Worm (Caenorhabditis elegans) whole organism, midembryonic: ENCODE results near the gene F55C12.4.

Source experiments
- T22C8.4 ChIP-seq: fragments of 200-800 bp; sonication (Bioruptor generic); IDR thresholded peaks from 2 replicates; pipeline ENCODE4 v1.3.6; 2022; ENCODE audit warnings: missing genetic modification characterization, missing compliant biosample characterization
- cog-1 ChIP-seq: sonication (generic microtip); optimal IDR thresholded peaks from 2 replicates; lab custom pipeline; 2016; ENCODE audit warnings: missing genetic modification characterization, missing compliant biosample characterization
- flt-1 ChIP-seq: fragments of 200-800 bp; sonication (Bioruptor generic); IDR thresholded peaks from 2 replicates; pipeline ENCODE4 v1.3.6; 2022; ENCODE audit warnings: missing genetic modification characterization, missing compliant biosample characterization
- klf-2 ChIP-seq: fragments of 200-800 bp; sonication (Bioruptor generic); conservative IDR thresholded peaks from 2 replicates; pipeline ENCODE4 v1.3.6; 2022; ENCODE audit warnings: missing genetic modification reagents, missing genetic modification characterization, missing compliant biosample characterization
- med-1 ChIP-seq: sonication (generic microtip); optimal IDR thresholded peaks from 2 replicates; lab custom pipeline; 2017; ENCODE audit warnings: missing genetic modification characterization, mild to moderate bottlenecking, missing compliant biosample characterization, antibody characterized with exemption, missing genetic modification reagents; ENCODE audit not compliant: insufficient read depth
- ref-1 ChIP-seq: fragments of 200-800 bp; sonication (Bioruptor generic); conservative IDR thresholded peaks from 2 replicates; pipeline ENCODE4 v1.3.6; 2022; ENCODE audit warnings: missing genetic modification reagents, missing genetic modification characterization, missing compliant biosample characterization
- tab-1 ChIP-seq: fragments of 200-800 bp; sonication (Bioruptor generic); IDR thresholded peaks from 2 replicates; pipeline ENCODE4 v1.3.6; 2022; ENCODE audit warnings: missing genetic modification characterization, missing compliant biosample characterization
- ztf-23 ChIP-seq: fragments of 200-800 bp; sonication (Bioruptor generic); IDR thresholded peaks from 2 replicates; pipeline ENCODE4 v1.3.6; 2022; ENCODE audit warnings: missing genetic modification reagents, missing genetic modification characterization, missing compliant biosample characterization
- ztf-29 ChIP-seq: fragments of 200-800 bp; sonication (Bioruptor generic); IDR thresholded peaks from 2 replicates; pipeline ENCODE4 v1.3.6; 2022; ENCODE audit warnings: missing genetic modification reagents, missing genetic modification characterization, missing compliant biosample characterization

Gene F55C12.4

ce11 chrII:5845441-5845840, 12.8 kb downstream of the F55C12.4 start, which contains the start of the genes ZK1248.17 and H41C03.3:
ZK1248.17 (minus strand) TSS chrII:5845541.
H41C03.3 (plus strand) TSS chrII:5845777.
- TF ChIP-seq flt-1 (GFP tag; lab: Robert Waterston, UW) (no peak), ztf-23 (no peak), T22C8.4 (GFP tag; lab: Robert Waterston, UW) (no peak), klf-2 (no peak), cog-1 (tag; lab: Kevin White, UChicago) (no peak), ztf-29 (GFP tag; lab: Robert Waterston, UW) (no peak), tab-1 (no peak), ref-1 (no peak), med-1 (GFP tag; lab: Kevin White, UChicago) (no peak)

DNA sequence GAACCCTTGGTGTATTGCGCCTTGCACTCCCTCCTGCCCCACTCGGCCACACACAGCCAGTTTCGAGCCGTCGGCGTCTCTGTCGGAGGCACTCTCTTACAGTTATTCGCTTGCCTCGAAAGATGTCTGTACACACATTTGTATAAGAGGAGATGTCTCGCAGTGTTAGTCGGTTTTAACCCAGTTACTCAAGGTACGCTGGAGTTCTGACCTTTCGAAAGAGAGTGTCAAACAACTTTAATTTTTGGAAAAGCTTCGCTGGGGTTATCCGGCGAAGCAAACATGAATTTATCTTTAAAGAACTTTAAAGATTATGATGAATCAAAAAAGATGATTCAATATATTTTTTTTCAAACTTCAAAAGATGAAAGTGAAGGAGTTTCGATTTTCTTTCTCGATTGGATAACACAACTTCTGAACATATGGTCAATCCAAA, 13.5 kb downstream of the F55C12.4 start:
- TF ChIP-seq ztf-23 (peak; percentile 90), T22C8.4 (GFP tag; lab: Robert Waterston, UW) (peak; percentile 74; the same call in 1 of the 2 replicates), tab-1 (peak; percentile 61; the same call in 1 of the 2 replicates), ref-1 (no peak), flt-1 (GFP tag; lab: Robert Waterston, UW) (peak; percentile 90), med-1 (GFP tag; lab: Kevin White, UChicago) (peak; percentile 34), ztf-29 (GFP tag; lab: Robert Waterston, UW) (peak; percentile 83), klf-2 (peak; percentile 53; the same call in 1 of the 2 replicates), cog-1 (tag; lab: Kevin White, UChicago) (peak; percentile 99)

- TF ChIP-seq flt-1 (GFP tag; lab: Robert Waterston, UW) = no peak
- no peak for TF ChIP-seq cog-1 (tag; lab: Kevin White, UChicago)
- TF ChIP-seq ref-1 = no peak
- no peak for TF ChIP-seq T22C8.4 (GFP tag; lab: Robert Waterston, UW)
- no peak for TF ChIP-seq ztf-29 (GFP tag; lab: Robert Waterston, UW)
- TF ChIP-seq ztf-23 = no peak
- TF ChIP-seq med-1 (GFP tag; lab: Kevin White, UChicago) = no peak
Measured at ce11 chrII:5841866-5842265, 16.4 kb downstream of the F55C12.4 start, which contains the start of gene nep-25. nep-25 (plus strand) TSS chrII:5842240.

DNA sequence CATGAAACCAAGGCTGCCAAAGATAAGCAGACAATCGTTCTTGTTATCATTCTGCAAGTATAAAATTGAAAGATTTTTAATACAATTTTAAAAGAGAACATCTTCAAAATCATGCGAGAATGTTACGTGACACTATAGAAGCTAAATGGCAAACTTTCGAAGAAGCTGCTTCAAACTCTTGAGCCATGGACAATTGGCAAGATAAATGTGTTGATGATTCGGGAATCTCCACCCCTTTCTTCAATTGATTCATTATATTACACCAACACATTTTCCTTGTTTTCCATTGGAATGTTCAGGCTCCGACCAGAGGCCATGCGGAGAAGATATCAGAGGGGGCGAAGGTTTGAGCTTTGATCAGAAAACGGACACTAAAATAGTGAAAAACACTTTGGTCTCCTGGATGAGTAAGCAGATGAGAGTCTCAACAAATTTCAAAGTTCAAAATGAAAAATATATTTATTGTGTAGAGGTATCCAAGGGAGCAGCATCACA, 17.1 kb downstream of the F55C12.4 start, which contains the start of gene lec-5:
Gene lec-5 (minus strand): TSS at position 51 of the 495 bp plus-strand sequence.
- TF ChIP-seq ref-1 (no peak), tab-1 (no peak), cog-1 (tag; lab: Kevin White, UChicago) (no peak)

ce11 chrII:5839227-5839626, 19.0 kb downstream of the F55C12.4 start, which contains the start of gene ZK1248.19:
ZK1248.19 (minus strand) TSS chrII:5839414.
- TF ChIP-seq T22C8.4 (GFP tag; lab: Robert Waterston, UW) (no peak), ztf-23 (no peak), cog-1 (tag; lab: Kevin White, UChicago) (no peak), klf-2 (no peak), ref-1 (no peak)

ce11 chrII:5838453-5838852, 19.8 kb downstream of the F55C12.4 start, which contains the start of gene ZK1248.15:
ZK1248.15 (minus strand) TSS chrII:5838553.
- no peak for TF ChIP-seq ztf-23
- no peak for TF ChIP-seq cog-1 (tag; lab: Kevin White, UChicago)
- no peak for TF ChIP-seq ztf-29 (GFP tag; lab: Robert Waterston, UW)
- no peak for TF ChIP-seq T22C8.4 (GFP tag; lab: Robert Waterston, UW)
- TF ChIP-seq klf-2 = no peak
- no peak for TF ChIP-seq tab-1
- TF ChIP-seq med-1 (GFP tag; lab: Kevin White, UChicago) = no peak

ce11 chrII:5836153-5836719, 22.0 kb downstream of the F55C12.4 start, which contains the start of gene fzo-1:
fzo-1 (minus strand) TSS chrII:5836203.
- TF ChIP-seq cog-1 (tag; lab: Kevin White, UChicago) (peak; percentile 83), klf-2 (0 out of 2 replicates have a peak, but pooled peaks have one; percentile 14), ztf-23 (peak; percentile 79; the same call in 1 of the 2 replicates), flt-1 (GFP tag; lab: Robert Waterston, UW) (no peak), tab-1 (no peak), ztf-29 (GFP tag; lab: Robert Waterston, UW) (no peak), ref-1 (no peak), T22C8.4 (GFP tag; lab: Robert Waterston, UW) (no peak), med-1 (GFP tag; lab: Kevin White, UChicago) (no peak)

DNA sequence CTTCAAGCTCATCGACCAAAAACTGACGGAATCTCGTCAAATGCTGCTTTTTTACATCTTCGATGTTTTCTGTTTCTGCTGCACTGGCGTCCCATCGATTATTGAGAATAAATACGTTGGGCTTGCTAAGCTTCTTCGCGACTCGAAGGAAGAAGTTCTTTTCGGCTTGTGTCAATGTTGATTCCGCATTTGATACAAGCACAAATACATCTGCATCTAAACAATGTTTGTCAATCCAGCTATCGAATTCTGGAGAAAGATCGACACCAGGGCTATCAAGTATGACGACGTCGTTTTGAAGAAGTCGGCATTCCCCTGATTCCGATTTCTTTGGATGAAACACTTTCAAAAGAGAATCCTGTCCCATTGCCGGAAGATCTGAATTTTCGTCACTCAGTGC, 23.1 kb downstream of the F55C12.4 start:
- TF ChIP-seq med-1 (GFP tag; lab: Kevin White, UChicago) (no peak), ztf-23 (no peak), tab-1 (no peak), flt-1 (GFP tag; lab: Robert Waterston, UW) (no peak), cog-1 (tag; lab: Kevin White, UChicago) (no peak), klf-2 (no peak), T22C8.4 (GFP tag; lab: Robert Waterston, UW) (no peak), ref-1 (no peak), ztf-29 (GFP tag; lab: Robert Waterston, UW) (no peak)

DNA sequence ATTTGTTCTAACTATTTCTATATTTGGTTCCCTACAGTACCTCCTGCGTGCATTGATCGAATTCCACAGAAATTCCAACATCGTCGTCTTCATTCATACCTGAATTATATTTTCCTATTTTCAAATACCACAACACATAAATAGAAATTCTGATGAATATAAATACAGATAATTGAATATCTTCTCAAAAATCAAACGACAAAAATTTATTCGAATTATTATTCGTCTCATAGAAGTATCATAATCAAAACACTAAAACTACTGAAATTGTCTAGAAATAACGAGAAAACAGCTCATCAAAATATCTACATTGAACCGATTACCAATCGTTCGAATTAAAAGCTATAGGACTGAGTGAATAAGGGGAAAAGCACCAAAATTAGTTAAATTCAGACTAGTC, 25.1 kb downstream of the F55C12.4 start, which contains the start of gene gtap-1:
Gene gtap-1 (minus strand): TSS at position 101 of the 400 bp plus-strand sequence.
- no peak for TF ChIP-seq T22C8.4 (GFP tag; lab: Robert Waterston, UW)
- TF ChIP-seq ztf-23 = no peak
- no peak for TF ChIP-seq med-1 (GFP tag; lab: Kevin White, UChicago)
- no peak for TF ChIP-seq klf-2
- no peak for TF ChIP-seq ztf-29 (GFP tag; lab: Robert Waterston, UW)
- TF ChIP-seq cog-1 (tag; lab: Kevin White, UChicago) = no peak
- no peak for TF ChIP-seq ref-1
- no peak for TF ChIP-seq flt-1 (GFP tag; lab: Robert Waterston, UW)
- TF ChIP-seq tab-1 = no peak

DNA sequence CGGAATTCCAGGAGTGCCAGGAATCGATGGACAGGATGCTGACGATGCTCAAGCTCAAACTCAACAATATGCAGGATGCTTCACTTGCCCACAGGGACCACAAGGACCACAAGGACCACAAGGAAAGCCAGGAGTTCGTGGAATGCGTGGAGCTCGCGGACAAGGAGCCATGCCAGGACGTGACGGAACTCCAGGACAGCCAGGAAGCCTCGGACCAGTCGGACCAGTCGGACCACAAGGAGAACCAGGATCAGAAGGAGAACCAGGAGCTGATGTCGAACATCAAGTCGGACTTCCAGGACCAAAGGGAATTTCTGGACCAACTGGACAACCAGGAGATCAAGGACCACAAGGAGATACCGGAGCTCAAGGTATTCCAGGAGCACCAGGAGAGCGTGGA, 26.8 kb downstream of the F55C12.4 start:
- no peak for TF ChIP-seq flt-1 (GFP tag; lab: Robert Waterston, UW)
